Fruit fly (Drosophila melanogaster): ENCODE results near the gene CG15167.

CG15167 gene

DNA sequence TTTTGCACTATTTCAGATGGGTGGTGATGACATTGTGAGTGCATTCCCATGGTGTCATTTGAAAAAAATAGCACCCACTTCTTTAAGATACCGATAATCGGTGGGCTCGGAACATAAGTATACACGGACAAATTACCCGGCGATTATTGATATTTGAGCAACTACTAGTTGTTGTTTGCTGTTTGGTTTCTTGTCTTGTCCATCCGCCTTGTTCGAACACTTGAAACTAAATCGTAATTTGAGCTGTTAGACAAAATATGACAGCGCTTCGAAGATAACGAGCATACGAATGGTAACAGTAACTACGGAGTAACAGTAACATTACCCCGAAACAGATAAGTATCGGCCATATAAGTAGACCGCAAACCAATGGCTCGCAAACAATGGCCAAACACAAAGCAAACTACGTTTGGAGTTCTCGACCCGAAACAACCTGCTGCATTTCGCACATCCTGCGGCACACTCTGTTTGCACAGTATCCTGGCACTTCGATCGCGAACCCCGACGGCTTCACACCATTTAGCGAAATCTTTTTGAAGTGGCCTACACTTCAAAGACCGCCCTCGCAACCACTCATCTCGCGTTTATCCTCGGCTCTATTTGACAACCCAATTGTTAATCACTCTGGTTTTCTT lies 40.9 kb downstream of the CG15167 start:
- TF ChIP-seq noc (tag; optimal IDR thresholded peaks at IDR 0.05), result no peak

dm6 chr2L:18782212-18782825 lies 42.2 kb downstream of the CG15167 start:
- TF ChIP-seq noc (tag; optimal IDR thresholded peaks at IDR 0.05), result no peak

dm6 chr2L:18782936-18783335 lies 42.8 kb downstream of the CG15167 start:
- no peak for TF ChIP-seq noc (tag; optimal IDR thresholded peaks at IDR 0.05)

dm6 chr2L:18783357-18784040 lies 43.3 kb downstream of the CG15167 start:
- TF ChIP-seq noc (tag; optimal IDR thresholded peaks at IDR 0.05), result no peak

DNA sequence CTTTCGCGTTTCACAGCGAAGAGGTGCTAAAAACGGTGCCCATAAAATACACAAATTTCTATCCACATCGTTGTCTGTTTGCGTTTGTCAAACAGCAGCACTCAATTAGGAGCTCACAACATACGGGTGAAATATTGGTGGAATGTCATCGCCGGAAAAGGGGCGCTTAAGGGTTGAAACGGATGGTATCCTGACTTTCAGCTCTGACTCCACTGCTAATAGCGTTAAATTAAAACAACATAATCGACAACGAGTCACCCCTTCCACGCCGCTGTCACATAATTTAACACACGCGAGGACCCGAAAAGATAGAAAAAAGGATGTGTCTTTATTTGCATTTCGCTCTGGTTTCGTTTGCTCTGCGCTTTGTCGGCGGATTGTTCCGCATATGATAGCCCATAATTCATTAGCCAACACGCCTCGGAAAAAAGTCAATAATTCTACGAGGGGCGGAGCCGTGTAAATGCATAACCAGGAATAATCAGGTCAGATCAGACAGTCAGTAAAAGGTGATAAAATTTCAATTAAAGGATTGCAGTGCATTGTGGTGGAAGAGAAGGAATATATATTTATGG lies 45.0 kb downstream of the CG15167 start:
- TF ChIP-seq noc (tag; optimal IDR thresholded peaks at IDR 0.05), result no peak

- peak; percentile 30 for TF ChIP-seq noc (tag; optimal IDR thresholded peaks at IDR 0.05)
Observed at dm6 chr2L:18787415-18787989, 47.3 kb downstream of the CG15167 start.

DNA sequence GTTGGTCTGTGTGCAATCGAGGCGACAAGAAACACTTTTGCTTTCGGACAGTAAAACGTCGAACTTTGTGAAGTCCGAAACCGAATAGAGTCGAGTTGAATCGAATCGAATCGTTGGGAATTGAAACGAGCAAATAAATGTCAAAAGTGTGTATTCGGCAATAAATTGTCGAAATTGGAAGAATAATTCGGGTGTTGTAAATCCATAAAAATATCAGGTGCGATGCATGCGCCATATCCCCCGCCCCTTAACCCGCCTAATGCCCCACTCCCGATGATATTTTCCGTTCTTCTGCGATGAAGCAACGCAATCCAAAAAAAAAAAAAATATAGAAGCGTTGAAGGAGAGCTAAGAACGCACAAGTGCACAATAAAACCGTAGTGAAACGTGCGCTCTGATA lies 48.8 kb downstream of the CG15167 start:
- TF ChIP-seq noc (tag; optimal IDR thresholded peaks at IDR 0.05), result no peak

DNA sequence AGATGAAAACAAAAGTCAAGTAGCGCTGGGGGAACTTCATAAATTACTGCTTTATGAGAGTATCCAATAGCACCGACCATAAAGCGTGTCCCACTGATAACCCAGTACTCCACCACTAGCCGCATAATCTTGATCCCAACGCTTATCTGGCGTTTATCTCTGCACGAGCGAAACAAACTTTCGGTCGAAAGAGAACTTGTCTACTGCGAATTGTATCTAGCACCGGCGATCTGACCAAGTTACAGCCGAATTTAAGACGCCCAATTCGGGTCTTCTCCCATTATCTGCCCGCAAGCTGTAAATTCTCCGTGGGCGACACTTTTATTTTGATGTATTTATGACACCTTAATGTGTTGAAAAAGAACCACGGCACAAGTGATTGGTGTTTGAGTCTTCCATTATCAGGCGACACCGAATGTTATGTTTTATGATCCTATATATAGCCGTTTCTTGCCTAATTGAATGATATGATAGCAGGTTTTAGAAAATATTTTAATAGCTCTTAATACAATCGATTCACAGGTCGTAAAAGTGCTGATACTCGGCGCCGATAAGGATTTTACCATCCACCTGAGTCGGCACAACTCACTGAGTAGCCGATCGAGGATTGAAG lies 49.7 kb downstream of the CG15167 start:
- TF ChIP-seq noc (tag; optimal IDR thresholded peaks at IDR 0.05), result peak; percentile 87

Data from whole organism, larva.